Worm (Caenorhabditis elegans): ENCODE measurements around the gene bath-39.

DNA sequence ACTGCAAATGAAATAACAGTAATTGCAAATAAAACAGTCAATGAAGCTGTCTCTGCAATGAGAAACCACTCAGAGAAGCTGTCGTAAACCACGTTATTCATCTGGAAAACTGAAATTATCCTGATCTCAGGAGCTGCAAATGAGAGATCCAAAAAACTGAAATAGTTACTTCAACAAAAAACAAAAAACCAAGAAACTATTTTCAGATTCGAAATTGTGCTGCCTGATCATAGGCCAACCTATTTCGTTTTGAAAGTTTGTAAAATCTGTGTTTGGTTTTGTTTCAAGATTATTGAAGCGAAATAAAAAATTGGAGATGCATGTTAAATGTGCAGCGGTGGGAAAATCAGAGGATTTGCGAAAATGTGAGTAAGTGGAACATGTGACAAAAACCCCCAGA is 38.6 kb upstream of the bath-39 start, which contains the start of gene srv-8:
- TF ChIP-seq hnd-1 (tag; optimal IDR thresholded peaks at IDR 0.05) = no peak
- no peak for TF ChIP-seq ama-1 (optimal IDR thresholded peaks at IDR 0.05)
- TF ChIP-seq scrt-1 (GFP tag; IDR thresholded peaks at IDR 0.05) = no peak
- no peak for TF ChIP-seq flt-1 (GFP tag; IDR thresholded peaks at IDR 0.05)
- TF ChIP-seq tbx-11 (GFP tag; IDR thresholded peaks at IDR 0.05) = no peak
- no peak for TF ChIP-seq tbx-37 (GFP tag; conservative IDR thresholded peaks at IDR 0.05)
- no peak for TF ChIP-seq ets-7 (tag; optimal IDR thresholded peaks at IDR 0.05)

All from whole organism, early embryonic.